Worm (Caenorhabditis elegans): ENCODE measurements around the gene C07A9.12.

DNA sequence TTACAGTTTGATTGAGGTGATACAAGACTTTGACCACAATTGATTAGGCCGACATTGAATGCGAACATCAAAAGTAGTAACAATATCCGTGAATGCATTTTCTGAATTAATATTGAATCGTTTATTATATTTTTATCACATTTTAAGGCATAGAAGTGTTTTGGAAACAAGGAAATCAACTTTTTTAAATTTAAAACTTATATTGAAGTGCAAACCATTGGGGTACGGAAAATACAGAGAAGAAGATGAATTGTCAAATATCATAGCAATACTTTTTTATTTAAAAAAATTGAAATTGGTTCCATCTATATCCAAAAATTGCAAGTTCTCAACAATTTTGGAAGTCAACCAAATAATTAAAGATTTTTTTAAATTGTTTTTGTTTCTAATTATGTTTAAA is 15.9 kb upstream of the C07A9.12 start, which contains the start of gene T05G5.1:
- TF ChIP-seq W03F9.2 (tag; optimal IDR thresholded peaks at IDR 0.05), result no peak
- TF ChIP-seq dao-5 (tag; optimal IDR thresholded peaks at IDR 0.05), result no peak
- TF ChIP-seq him-1 (tag; optimal IDR thresholded peaks at IDR 0.05), result no peak
